Fruit fly (Drosophila melanogaster): Measurements from ENCODE around the gene CG46025.
A peak's percentile ranks its signal among the peaks of the same experiment; 100 is the strongest.

CG46025 gene

DNA sequence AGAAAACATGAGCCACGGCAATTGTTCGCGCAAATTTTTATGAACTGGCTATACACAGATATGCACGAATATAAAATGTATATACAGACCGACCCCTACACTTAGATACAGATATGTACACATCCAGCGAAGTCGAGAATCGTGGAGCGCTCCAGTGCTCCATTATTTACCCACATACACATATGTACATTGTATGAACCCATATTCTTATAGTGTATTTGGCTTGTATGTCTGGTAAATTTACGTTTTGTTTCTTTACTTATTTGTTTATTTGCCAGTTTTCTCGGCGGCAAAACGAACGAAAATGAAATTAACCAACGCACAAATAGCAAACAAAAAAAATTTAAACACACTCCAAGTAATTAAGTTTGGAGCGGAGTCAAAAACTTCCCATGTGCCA, 59.4 kb downstream of the CG46025 start:
- TF ChIP-seq cic (GFP tag; optimal IDR thresholded peaks at IDR 0.05), result peak; percentile 3
- no peak for TF ChIP-seq CG7045 (GFP tag; optimal IDR thresholded peaks at IDR 0.05)

All from whole organism, adult.